Worm (Caenorhabditis elegans): Measurements from ENCODE around the gene srsx-9.
A peak's percentile ranks its signal among the peaks of the same experiment; 100 is the strongest.

Gene srsx-9

ce11 chrV:4965790-4966189 is 7.1 kb downstream of the srsx-9 start:
- no peak for TF ChIP-seq nhr-20 (tag; optimal IDR thresholded peaks at IDR 0.05)
- TF ChIP-seq alr-1 (tag; optimal IDR thresholded peaks at IDR 0.05; ENCODE audit: borderline replicate concordance) = no peak
- no peak for TF ChIP-seq unc-98 (GFP tag; IDR thresholded peaks at IDR 0.05)
- TF ChIP-seq ets-5 (GFP tag; IDR thresholded peaks at IDR 0.05) = no peak
- no peak for TF ChIP-seq fkh-10 (GFP tag; optimal IDR thresholded peaks at IDR 0.05)
- peak; percentile 77 for TF ChIP-seq nhr-85 (tag)
- no peak for TF ChIP-seq pqm-1 (tag; optimal IDR thresholded peaks at IDR 0.05)
- no peak for TF ChIP-seq unc-86 (tag; optimal IDR thresholded peaks at IDR 0.05)
- TF ChIP-seq nhr-71 (tag; optimal IDR thresholded peaks at IDR 0.05) = peak; percentile 7
- no peak for TF ChIP-seq ztf-4 (tag; optimal IDR thresholded peaks at IDR 0.05)
- TF ChIP-seq ceh-63 (GFP tag; optimal IDR thresholded peaks at IDR 0.05) = no peak
- no peak for TF ChIP-seq blmp-1 (tag; optimal IDR thresholded peaks at IDR 0.05)
- no peak for TF ChIP-seq efl-1 (optimal IDR thresholded peaks at IDR 0.05)
- TF ChIP-seq efl-1 (GFP tag; optimal IDR thresholded peaks at IDR 0.05 in 1 of 2) = peak in 1 of 2 experiments; percentile 78
- TF ChIP-seq lsy-2 (tag; optimal IDR thresholded peaks at IDR 0.05) = no peak
- TF ChIP-seq hpl-2 (GFP tag; optimal IDR thresholded peaks at IDR 0.05) = no peak
- TF ChIP-seq nhr-47 (tag; optimal IDR thresholded peaks at IDR 0.05) = no peak

DNA sequence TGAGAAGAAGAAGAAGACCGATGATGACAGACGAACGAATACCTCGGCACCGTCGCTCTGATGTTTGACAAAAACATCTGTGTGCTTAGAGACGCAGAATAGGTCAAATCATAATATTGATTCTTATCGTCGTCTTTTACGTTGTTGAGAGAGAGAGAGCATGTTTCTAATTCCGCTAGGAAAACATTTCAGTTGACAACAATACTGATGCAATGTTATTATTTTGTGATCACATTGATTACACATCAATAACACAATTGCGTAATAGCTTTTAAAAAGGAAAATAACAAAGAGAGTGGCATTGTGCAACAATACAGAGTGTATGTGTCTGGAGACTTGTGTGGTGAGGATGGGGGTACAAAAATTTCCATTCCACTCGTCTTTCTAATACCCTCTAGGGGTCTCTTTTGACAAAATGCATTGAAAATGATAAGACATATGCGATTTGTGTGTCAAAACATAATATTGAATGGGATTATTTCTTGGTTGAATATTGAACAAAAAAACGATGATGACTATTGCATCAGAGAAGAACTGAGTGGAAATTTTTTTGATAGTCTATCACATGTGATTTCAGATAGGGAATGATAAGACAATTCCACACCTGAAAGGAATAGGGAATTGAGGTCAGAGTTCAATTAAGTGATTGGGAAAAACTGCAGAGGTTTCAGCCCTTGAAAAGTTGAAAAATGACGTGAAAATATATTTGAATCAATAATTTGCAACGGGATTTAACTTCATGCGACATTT is 8.0 kb downstream of the srsx-9 start:
- TF ChIP-seq lin-35 (GFP tag; optimal IDR thresholded peaks at IDR 0.05) (peak in 1 of 2 experiments; percentile 30), dsc-1 (tag; optimal IDR thresholded peaks at IDR 0.05) (no peak), mep-1 (tag; optimal IDR thresholded peaks at IDR 0.05) (no peak), elt-2 (tag; optimal IDR thresholded peaks at IDR 0.05) (peak; percentile 64), Y116A8C.19 (tag; optimal IDR thresholded peaks at IDR 0.05; ENCODE audit: borderline replicate concordance) (no peak), nhr-85 (tag) (peak; percentile 57)

DNA sequence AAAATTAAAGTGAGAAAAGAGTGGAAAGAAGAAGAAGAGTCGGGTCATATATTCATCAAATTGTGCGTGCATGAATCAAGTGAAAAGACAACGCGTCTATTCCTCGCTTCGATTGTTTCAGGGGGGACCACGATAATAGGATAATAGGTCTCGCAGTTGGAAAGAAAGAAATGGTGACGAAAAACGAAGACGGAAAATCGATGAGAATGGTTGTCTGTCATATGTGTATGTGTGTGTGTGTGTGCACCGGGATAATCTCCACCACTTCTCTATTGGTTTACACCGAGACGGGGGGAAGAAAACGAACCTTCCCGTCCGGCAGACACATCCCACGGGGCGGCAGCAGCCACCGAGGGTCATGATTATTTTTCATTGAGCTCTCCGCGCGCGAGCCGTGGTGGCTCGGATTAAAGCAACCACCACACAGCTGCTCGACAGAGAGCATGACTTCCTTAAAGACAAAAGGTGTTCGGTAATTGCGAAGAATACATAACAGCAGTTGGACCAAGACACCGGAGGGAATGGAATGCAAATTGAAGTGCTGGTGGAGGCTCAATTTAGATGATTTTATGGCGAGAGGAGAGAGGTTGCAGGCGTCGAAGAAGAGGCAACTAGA is 8.7 kb downstream of the srsx-9 start:
- TF ChIP-seq lin-14 (GFP tag; optimal IDR thresholded peaks at IDR 0.05) = peak; percentile 21
- no peak for TF ChIP-seq C04F5.9 (tag; optimal IDR thresholded peaks at IDR 0.05)
- peak; percentile 22 for TF ChIP-seq nhr-71 (tag; optimal IDR thresholded peaks at IDR 0.05)
- TF ChIP-seq dsc-1 (tag; optimal IDR thresholded peaks at IDR 0.05) = peak; percentile 27
- no peak for TF ChIP-seq unc-62 (GFP tag; optimal IDR thresholded peaks at IDR 0.05)
- TF ChIP-seq nhr-11 (tag; optimal IDR thresholded peaks at IDR 0.05) = no peak
- TF ChIP-seq efl-1 (optimal IDR thresholded peaks at IDR 0.05) = no peak
- peak in 1 of 2 experiments; percentile 20 for TF ChIP-seq efl-1 (GFP tag; optimal IDR thresholded peaks at IDR 0.05 in 1 of 2)

DNA sequence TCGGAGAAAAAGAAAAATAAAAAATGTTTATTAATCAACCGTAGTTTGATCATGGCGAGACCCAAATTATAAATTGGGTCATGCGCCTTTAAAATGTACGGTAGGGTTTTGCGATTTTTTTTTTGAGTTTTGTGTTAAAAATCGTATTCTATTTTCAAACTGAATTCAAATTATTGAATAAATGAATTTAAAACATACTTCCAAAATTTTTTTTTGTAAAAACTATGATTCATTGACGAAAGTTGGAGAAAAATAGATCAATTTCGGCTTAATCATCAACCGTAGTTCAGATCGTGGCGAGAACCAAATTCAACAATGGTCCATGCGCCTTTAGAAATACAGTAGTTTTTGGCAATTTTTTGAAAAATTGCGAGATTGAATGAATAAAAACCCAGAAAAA is 9.2 kb downstream of the srsx-9 start:
- no peak for TF ChIP-seq unc-130 (tag; optimal IDR thresholded peaks at IDR 0.05)
- TF ChIP-seq ceh-63 (GFP tag; optimal IDR thresholded peaks at IDR 0.05) = no peak
- TF ChIP-seq C04F5.9 (tag; optimal IDR thresholded peaks at IDR 0.05) = no peak
- no peak for TF ChIP-seq mep-1 (tag; optimal IDR thresholded peaks at IDR 0.05)
- no peak for TF ChIP-seq mdl-1 (tag; optimal IDR thresholded peaks at IDR 0.05)
- TF ChIP-seq F16B12.6 (tag; optimal IDR thresholded peaks at IDR 0.05) = no peak
- no peak for TF ChIP-seq hlh-17 (GFP tag; optimal IDR thresholded peaks at IDR 0.05; ENCODE audit: borderline replicate concordance)
- TF ChIP-seq lin-14 (GFP tag; optimal IDR thresholded peaks at IDR 0.05) = no peak
- TF ChIP-seq mab-9 (GFP tag; IDR thresholded peaks at IDR 0.05) = no peak
- TF ChIP-seq nhr-11 (tag; optimal IDR thresholded peaks at IDR 0.05) = no peak
- no peak for TF ChIP-seq zip-4 (GFP tag; optimal IDR thresholded peaks at IDR 0.05)
- TF ChIP-seq sox-4 (tag; optimal IDR thresholded peaks at IDR 0.05) = no peak

DNA sequence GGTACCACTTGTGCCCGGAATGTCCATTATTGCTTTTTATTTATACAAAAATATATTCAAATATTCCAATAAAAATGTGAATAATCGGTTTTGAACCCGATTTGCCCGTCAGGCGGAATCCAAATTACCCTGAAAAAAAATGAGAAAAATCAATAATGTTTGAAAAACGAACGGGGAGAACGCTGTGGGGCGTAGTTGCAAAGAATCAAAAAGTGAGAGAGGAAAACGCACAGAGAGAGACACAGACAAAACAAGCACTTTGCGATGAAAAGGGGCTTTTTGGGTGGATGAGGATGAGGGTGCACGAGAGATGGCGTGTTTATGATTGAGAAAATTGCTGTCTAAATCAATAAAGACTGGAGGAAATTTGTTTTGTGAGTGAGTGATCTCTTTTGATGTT is 9.9 kb downstream of the srsx-9 start, which contains the start of gene tam-1:
tam-1 (minus strand) TSS at position 135 of the 400 bp plus-strand sequence.
- TF ChIP-seq nhr-85 (tag) (peak; percentile 8), lin-14 (GFP tag; optimal IDR thresholded peaks at IDR 0.05) (peak; percentile 61), skn-1 (tag; optimal IDR thresholded peaks at IDR 0.05) (peak; percentile 10), aly-2 (tag; optimal IDR thresholded peaks at IDR 0.05) (no peak)

All from whole organism, L1 larva.